Fruit fly (Drosophila melanogaster) whole organism, embryonic: ENCODE results near the gene Plod.

ENCODE experiments used
- Aef1 ChIP-seq: fragments of 200-800 bp; sonication (Bioruptor generic); IDR thresholded peaks from 3 replicates; pipeline ENCODE4 v1.3.6; 2022; ENCODE audit warnings: missing biosample characterization, missing genetic modification characterization
- Atf3 ChIP-seq: fragments of 200-800 bp; sonication (Bioruptor generic); optimal IDR thresholded peaks from 3 replicates; lab custom pipeline; 2016; ENCODE audit warnings: missing biosample characterization, missing genetic modification characterization
- CG10543 ChIP-seq: fragments of 200-800 bp; sonication (Bioruptor generic); optimal IDR thresholded peaks from 3 replicates; lab custom pipeline; 2017; ENCODE audit warnings: missing biosample characterization, mild to moderate bottlenecking, missing genetic modification characterization, moderate library complexity
- CG12769 ChIP-seq: fragments of 200-800 bp; sonication (Bioruptor generic); optimal IDR thresholded peaks from 2 replicates; lab custom pipeline; 2019; ENCODE audit warnings: missing biosample characterization, mild to moderate bottlenecking, missing genetic modification characterization, moderate library complexity
- CG13123 ChIP-seq: fragments of 200-800 bp; sonication (Bioruptor generic); optimal IDR thresholded peaks from 2 replicates; lab custom pipeline; 2016; ENCODE audit warnings: missing biosample characterization, missing genetic modification characterization
- CG13894 ChIP-seq: fragments of 200-800 bp; sonication (Bioruptor generic); optimal IDR thresholded peaks from 3 replicates; lab custom pipeline; 2018; ENCODE audit warnings: missing biosample characterization, mild to moderate bottlenecking, missing genetic modification characterization, moderate library complexity
- CG17361 ChIP-seq: fragments of 200-800 bp; sonication (Bioruptor generic); IDR thresholded peaks from 3 replicates; pipeline ENCODE4 v1.3.6; 2022; ENCODE audit warnings: missing biosample characterization, missing genetic modification characterization
- CG17385 ChIP-seq: fragments of 200-800 bp; sonication (Bioruptor generic); optimal IDR thresholded peaks from 3 replicates; lab custom pipeline; 2018; ENCODE audit warnings: missing biosample characterization, mild to moderate bottlenecking, missing genetic modification characterization
- CG18619 ChIP-seq: fragments of 200-800 bp; sonication (Bioruptor generic); optimal IDR thresholded peaks from 3 replicates; lab custom pipeline; 2017; ENCODE audit warnings: missing biosample characterization, mild to moderate bottlenecking, missing genetic modification characterization
- CG2116 ChIP-seq: fragments of 200-800 bp; sonication (Bioruptor generic); optimal IDR thresholded peaks from 3 replicates; lab custom pipeline; 2018; ENCODE audit warnings: missing biosample characterization, mild to moderate bottlenecking, missing genetic modification characterization
- CG34224 ChIP-seq: fragments of 200-800 bp; sonication (Bioruptor generic); IDR thresholded peaks from 3 replicates; pipeline ENCODE4 v1.3.6; 2022; ENCODE audit warnings: missing biosample characterization, missing genetic modification characterization; ENCODE audit not compliant: partially characterized antibody
- CG3847 ChIP-seq: fragments of 200-800 bp; sonication (Bioruptor generic); IDR thresholded peaks from 2 replicates; pipeline ENCODE4 v1.3.6; 2022; ENCODE audit warnings: missing biosample characterization, missing genetic modification characterization
- CG4820 ChIP-seq: fragments of 200-800 bp; sonication (Bioruptor generic); optimal IDR thresholded peaks from 3 replicates; lab custom pipeline; 2016; ENCODE audit warnings: missing biosample characterization, missing genetic modification characterization
- CG5245 ChIP-seq: fragments of 200-800 bp; sonication (Bioruptor generic); optimal IDR thresholded peaks from 3 replicates; lab custom pipeline; 2016; ENCODE audit warnings: missing biosample characterization, missing genetic modification characterization
- CG6272 ChIP-seq: fragments of 200-800 bp; sonication (Bioruptor generic); IDR thresholded peaks from 2 replicates; pipeline ENCODE4 v1.3.6; 2022; ENCODE audit warnings: missing biosample characterization, missing genetic modification characterization
- CG6683 ChIP-seq: fragments of 200-800 bp; sonication (Bioruptor generic); optimal IDR thresholded peaks from 2 replicates; lab custom pipeline; 2017; ENCODE audit warnings: missing biosample characterization, mild to moderate bottlenecking, missing genetic modification characterization, missing genetic modification reagents
- CG8388 ChIP-seq: fragments of 200-800 bp; sonication (Bioruptor generic); optimal IDR thresholded peaks from 2 replicates; lab custom pipeline; 2019; ENCODE audit warnings: missing biosample characterization, mild to moderate bottlenecking, missing genetic modification characterization, moderate library complexity
- CG9727 ChIP-seq: fragments of 200-800 bp; sonication (Bioruptor generic); optimal IDR thresholded peaks from 3 replicates; lab custom pipeline; 2017; ENCODE audit warnings: missing biosample characterization, mild to moderate bottlenecking, missing genetic modification characterization
- D19B ChIP-seq: fragments of 200-800 bp; sonication (Bioruptor generic); optimal IDR thresholded peaks from 2 replicates; lab custom pipeline; 2017; ENCODE audit warnings: missing biosample characterization, mild to moderate bottlenecking, missing genetic modification characterization
- E2f1 ChIP-seq: fragments of 200-800 bp; sonication (Bioruptor generic); IDR thresholded peaks from 2 replicates; pipeline ENCODE4 v1.3.6; 2022; ENCODE audit warnings: missing biosample characterization, missing genetic modification characterization
- ERR ChIP-seq: fragments of 200-800 bp; sonication (Bioruptor generic); optimal IDR thresholded peaks from 2 replicates; lab custom pipeline; 2016; ENCODE audit warnings: missing biosample characterization, missing genetic modification characterization
- HLHmδ ChIP-seq: fragments of 200-800 bp; sonication (Bioruptor generic); optimal IDR thresholded peaks from 2 replicates; lab custom pipeline; 2018; ENCODE audit warnings: missing biosample characterization, mild to moderate bottlenecking, missing genetic modification characterization, moderate library complexity
- HmgZ ChIP-seq: fragments of 200-800 bp; sonication (Bioruptor generic); optimal IDR thresholded peaks from 2 replicates; lab custom pipeline; 2018; ENCODE audit warnings: missing biosample characterization, mild to moderate bottlenecking, missing genetic modification characterization
- Hr39 ChIP-seq: fragments of >200 bp; optimal IDR thresholded peaks from 2 replicates; lab custom pipeline; 2017
- MBD-R2 ChIP-seq: fragments of 200-800 bp; sonication (Bioruptor generic); IDR thresholded peaks from 2 replicates; pipeline ENCODE4 v1.3.6; 2022; ENCODE audit warnings: missing biosample characterization, missing genetic modification characterization
- Mad ChIP-seq: fragments of 200-800 bp; sonication (Bioruptor generic); optimal IDR thresholded peaks from 2 replicates; lab custom pipeline; 2016; ENCODE audit warnings: missing biosample characterization, missing genetic modification characterization
- Max ChIP-seq: fragments of 200-800 bp; sonication (Bioruptor generic); optimal IDR thresholded peaks from 2 replicates; lab custom pipeline; 2016; ENCODE audit warnings: missing biosample characterization, mild to moderate bottlenecking, missing genetic modification characterization
- Side ChIP-seq: fragments of 200-800 bp; sonication (Bioruptor generic); optimal IDR thresholded peaks from 2 replicates; lab custom pipeline; 2016; ENCODE audit warnings: missing biosample characterization, missing genetic modification characterization
- Ssrp ChIP-seq: fragments of 200-800 bp; sonication (Bioruptor generic); optimal IDR thresholded peaks from 2 replicates; lab custom pipeline; 2018; ENCODE audit warnings: missing biosample characterization, mild to moderate bottlenecking, missing genetic modification characterization, moderate library complexity
- ap ChIP-seq: fragments of 200-800 bp; sonication (Bioruptor generic); IDR thresholded peaks from 2 replicates; pipeline ENCODE4 v1.3.6; 2022; ENCODE audit warnings: missing biosample characterization, missing genetic modification characterization
- ash1 ChIP-seq: fragments of 200-800 bp; sonication (Bioruptor generic); optimal IDR thresholded peaks from 2 replicates; lab custom pipeline; 2018; ENCODE audit warnings: missing biosample characterization, mild to moderate bottlenecking, missing genetic modification characterization
- bowl ChIP-seq: fragments of 200-800 bp; sonication (Bioruptor generic); IDR thresholded peaks from 2 replicates; pipeline ENCODE4 v1.3.6; 2022; ENCODE audit warnings: missing biosample characterization, missing genetic modification characterization
- btn ChIP-seq: fragments of 200-800 bp; sonication (Bioruptor generic); optimal IDR thresholded peaks from 2 replicates; lab custom pipeline; 2016; ENCODE audit warnings: missing biosample characterization, missing genetic modification characterization
- cg ChIP-seq: fragments of 200-800 bp; sonication (Bioruptor generic); optimal IDR thresholded peaks from 3 replicates; lab custom pipeline; 2019; ENCODE audit warnings: missing biosample characterization, mild to moderate bottlenecking, missing genetic modification characterization, moderate library complexity
- corto ChIP-seq: fragments of 200-800 bp; sonication (Bioruptor generic); optimal IDR thresholded peaks from 2 replicates; lab custom pipeline; 2016; ENCODE audit warnings: missing biosample characterization, mild to moderate bottlenecking, missing genetic modification characterization, moderate library complexity
- cwo ChIP-seq: fragments of 200-800 bp; sonication (Bioruptor generic); optimal IDR thresholded peaks from 3 replicates; lab custom pipeline; 2017; ENCODE audit warnings: missing biosample characterization, missing genetic modification characterization, mild to moderate bottlenecking, moderate library complexity, missing genetic modification reagents
- danr ChIP-seq: fragments of 200-800 bp; sonication (Bioruptor generic); IDR thresholded peaks from 2 replicates; pipeline ENCODE4 v1.3.6; 2022; ENCODE audit warnings: missing biosample characterization, missing genetic modification characterization
- dati ChIP-seq: fragments of 200-800 bp; sonication (Bioruptor generic); IDR thresholded peaks from 2 replicates; pipeline ENCODE4 v1.3.6; 2022; ENCODE audit warnings: missing biosample characterization, missing genetic modification characterization
- dysf ChIP-seq: fragments of 200-800 bp; sonication (Bioruptor generic); IDR thresholded peaks from 3 replicates; pipeline ENCODE4 v1.3.6; 2022; ENCODE audit warnings: missing biosample characterization, missing genetic modification characterization
- fru ChIP-seq: fragments of >200 bp; optimal IDR thresholded peaks from 2 replicates; lab custom pipeline; 2017
- gcm2 ChIP-seq: fragments of 200-800 bp; sonication (Bioruptor generic); optimal IDR thresholded peaks from 2 replicates; lab custom pipeline; 2016; ENCODE audit warnings: missing biosample characterization, missing genetic modification characterization
- gfzf ChIP-seq: fragments of 200-800 bp; sonication (Bioruptor generic); optimal IDR thresholded peaks from 2 replicates; lab custom pipeline; 2016; ENCODE audit warnings: missing biosample characterization, mild to moderate bottlenecking, missing genetic modification characterization, moderate library complexity
- gsb ChIP-seq: fragments of 200-800 bp; sonication (Bioruptor generic); IDR thresholded peaks from 2 replicates; pipeline ENCODE4 v1.3.6; 2022; ENCODE audit warnings: missing biosample characterization, missing genetic modification characterization
- hb ChIP-seq: fragments of 200-800 bp; sonication (Bioruptor generic); IDR thresholded peaks from 3 replicates; pipeline ENCODE4 v1.3.6; 2022; ENCODE audit warnings: missing biosample characterization, missing genetic modification characterization; ENCODE audit not compliant: partially characterized antibody
- kay ChIP-seq: fragments of 200-800 bp; sonication (Bioruptor generic); optimal IDR thresholded peaks from 2 replicates; lab custom pipeline; 2016; ENCODE audit warnings: missing biosample characterization, missing genetic modification characterization
- peb ChIP-seq: fragments of 200-800 bp; sonication (Bioruptor generic); IDR thresholded peaks from 2 replicates; pipeline ENCODE4 v1.3.6; 2022; ENCODE audit warnings: missing biosample characterization, missing genetic modification characterization
- pita ChIP-seq: fragments of 200-800 bp; sonication (Bioruptor generic); optimal IDR thresholded peaks from 2 replicates; lab custom pipeline; 2017; ENCODE audit warnings: missing biosample characterization, mild to moderate bottlenecking, missing genetic modification characterization
- run ChIP-seq: fragments of 200-800 bp; sonication (Bioruptor generic); optimal IDR thresholded peaks from 3 replicates; lab custom pipeline; 2018; ENCODE audit warnings: missing biosample characterization, mild to moderate bottlenecking, missing genetic modification characterization
- sens-2 ChIP-seq: fragments of 200-800 bp; sonication (Bioruptor generic); IDR thresholded peaks from 2 replicates; pipeline ENCODE4 v1.3.6; 2022; ENCODE audit warnings: missing biosample characterization, missing genetic modification characterization
- so ChIP-seq: fragments of 200-800 bp; sonication (Bioruptor generic); IDR thresholded peaks from 3 replicates; pipeline ENCODE4 v1.3.6; 2022; ENCODE audit warnings: missing biosample characterization, missing genetic modification characterization
- twi ChIP-seq: fragments of 200-800 bp; optimal IDR thresholded peaks from 2 replicates; lab custom pipeline; 2019; ENCODE audit warnings: missing biosample characterization, mild to moderate bottlenecking, missing genetic modification characterization, moderate library complexity

Gene Plod

dm6 chr3L:11205608-11206336 lies at the start of gene Plod (continued):
- TF ChIP-seq Hr39 (lab: Kevin White, UChicago) (no peak), CG5245 (GFP tag; lab: Kevin White, UChicago) (no peak), CG18619 (GFP tag; lab: Kevin White, UChicago) (peak; percentile 18), CG6272 (GFP tag; lab: Robert Waterston, UW) (no peak; the same call in 1 of the 2 replicates), gfzf (peak; percentile 93), E2f1 (GFP tag; lab: Robert Waterston, UW) (peak; percentile 57), Ssrp (tag; lab: Kevin White, UChicago) (peak; percentile 39), CG2116 (GFP tag; lab: Kevin White, UChicago) (peak; percentile 45), hb (no peak; the same call in 2 of the 3 replicates), ap (GFP tag; lab: Robert Waterston, UW) (no peak), CG12769 (tag; lab: Kevin White, UChicago) (peak; percentile 39), CG8388 (GFP tag; lab: Kevin White, UChicago) (peak; percentile 24), corto (GFP tag; lab: Kevin White, UChicago) (no peak), so (GFP tag; lab: Robert Waterston, UW) (no peak), fru (no peak), ERR (no peak), Mad (GFP tag; lab: Kevin White, UChicago) (peak; percentile 51), gcm2 (GFP tag; lab: Kevin White, UChicago) (no peak), btn (GFP tag; lab: Kevin White, UChicago) (no peak), cg (GFP tag; lab: Kevin White, UChicago) (no peak), CG17361 (peak; percentile 78; the same call in 2 of the 3 replicates), Max (GFP tag; lab: Kevin White, UChicago) (no peak), CG3847 (GFP tag; lab: Robert Waterston, UW) (peak; percentile 28; the same call in 1 of the 2 replicates), dati (GFP tag; lab: Robert Waterston, UW) (no peak), CG13894 (peak; percentile 56), sens-2 (GFP tag; lab: Robert Waterston, UW) (no peak), MBD-R2 (GFP tag; lab: Robert Waterston, UW) (peak; percentile 73), ash1 (GFP tag; lab: Kevin White, UChicago) (no peak), CG6683 (GFP tag; lab: Kevin White, UChicago) (no peak), danr (no peak), dysf (peak; percentile 48; the same call in 1 of the 3 replicates), CG4820 (GFP tag; lab: Kevin White, UChicago) (no peak), bowl (GFP tag; lab: Robert Waterston, UW) (no peak), pita (GFP tag; lab: Kevin White, UChicago) (no peak), gsb (GFP tag; lab: Robert Waterston, UW) (no peak), CG34224 (GFP tag; lab: Robert Waterston, UW) (0 out of 3 replicates have a peak, but pooled peaks have one; percentile 14), CG10543 (GFP tag; lab: Kevin White, UChicago) (peak; percentile 18), Aef1 (GFP tag; lab: Robert Waterston, UW) (0 out of 3 replicates have a peak, but pooled peaks have one; percentile 17), cwo (GFP tag; lab: Kevin White, UChicago) (no peak), Side (GFP tag; lab: Kevin White, UChicago) (peak; percentile 46), peb (GFP tag; lab: Robert Waterston, UW) (no peak), HmgZ (tag; lab: Kevin White, UChicago) (peak; percentile 65), kay (GFP tag; lab: Kevin White, UChicago) (no peak), Atf3 (no peak), twi (no peak), D19B (GFP tag; lab: Kevin White, UChicago) (no peak), HLHmδ (GFP tag; lab: Kevin White, UChicago) (peak; percentile 17), CG9727 (GFP tag; lab: Kevin White, UChicago) (peak; percentile 52), CG13123 (no peak), CG17385 (GFP tag; lab: Kevin White, UChicago) (peak; percentile 19), run (peak; percentile 54)
